Worm (Caenorhabditis elegans): Measurements from ENCODE around the gene ceph-41.
A peak's percentile ranks its signal among the peaks of the same experiment; 100 is the strongest.

- TF ChIP-seq lin-15B (tag; optimal IDR thresholded peaks at IDR 0.05) (no peak), alr-1 (tag; optimal IDR thresholded peaks at IDR 0.05; ENCODE audit: borderline replicate concordance) (no peak), snpc-4 (tag; optimal IDR thresholded peaks at IDR 0.05) (no peak), unc-30 (tag; optimal IDR thresholded peaks at IDR 0.05) (no peak), ceh-8 (GFP tag; optimal IDR thresholded peaks at IDR 0.05) (no peak), nhr-11 (tag; optimal IDR thresholded peaks at IDR 0.05) (peak; percentile 16), mab-9 (GFP tag; IDR thresholded peaks at IDR 0.05) (no peak), tlp-1 (tag; optimal IDR thresholded peaks at IDR 0.05) (no peak), fos-1 (tag; optimal IDR thresholded peaks at IDR 0.05) (no peak), ceh-82 (tag; optimal IDR thresholded peaks at IDR 0.05) (peak in 1 of 3 experiments; percentile 38), unc-86 (tag; optimal IDR thresholded peaks at IDR 0.05) (no peak), unc-130 (tag; optimal IDR thresholded peaks at IDR 0.05) (no peak), ztf-11 (tag; optimal IDR thresholded peaks at IDR 0.05) (no peak)
Observed at ce11 chrIV:8112187-8112586, 14.8 kb upstream of the ceph-41 start, which contains the start of gene Y42H9AR.4.

Data from whole organism, L1 larva.